Fruit fly (Drosophila melanogaster) whole organism, prepupa: ENCODE results near the gene c12.1.
A peak's percentile ranks its signal among the peaks of the same experiment; 100 is the strongest.

Experiments
- CG10631 ChIP-seq: fragments of 200-800 bp; sonication (Bioruptor generic); optimal IDR thresholded peaks from 2 replicates; lab custom pipeline; 2016; ENCODE audit warnings: missing biosample characterization, missing genetic modification characterization
- CG11294 ChIP-seq: fragments of 200-800 bp; sonication (Bioruptor generic); IDR thresholded peaks from 2 replicates; pipeline ENCODE4 v1.3.6; 2022; ENCODE audit warnings: missing biosample characterization, missing genetic modification characterization
- CG11902 ChIP-seq: fragments of 200-800 bp; sonication (Bioruptor generic); optimal IDR thresholded peaks from 3 replicates; lab custom pipeline; 2016; ENCODE audit warnings: missing biosample characterization, missing genetic modification characterization
- CG15336 ChIP-seq: fragments of 200-800 bp; sonication (Bioruptor generic); IDR thresholded peaks from 2 replicates; pipeline ENCODE4 v1.3.6; 2022; ENCODE audit warnings: missing biosample characterization, missing genetic modification characterization
- CG1621 ChIP-seq: fragments of 200-800 bp; sonication (Bioruptor generic); optimal IDR thresholded peaks from 3 replicates; lab custom pipeline; 2018; ENCODE audit warnings: missing biosample characterization, mild to moderate bottlenecking, missing genetic modification characterization
- CG3032 ChIP-seq: fragments of 200-800 bp; optimal IDR thresholded peaks from 2 replicates; lab custom pipeline; 2019; ENCODE audit warnings: missing biosample characterization, mild to moderate bottlenecking, missing genetic modification characterization, moderate library complexity
- CG31627 ChIP-seq: fragments of 200-800 bp; sonication (Bioruptor generic); optimal IDR thresholded peaks from 3 replicates; lab custom pipeline; 2016; ENCODE audit warnings: missing biosample characterization, missing genetic modification characterization
- CG32006 ChIP-seq: fragments of 200-800 bp; sonication (Bioruptor generic); optimal IDR thresholded peaks from 3 replicates; lab custom pipeline; 2017; ENCODE audit warnings: missing biosample characterization, mild to moderate bottlenecking, missing genetic modification characterization
- CG4318 ChIP-seq: fragments of 200-800 bp; sonication (Bioruptor generic); optimal IDR thresholded peaks from 3 replicates; lab custom pipeline; 2017; ENCODE audit warnings: missing biosample characterization, mild to moderate bottlenecking, missing genetic modification characterization
- CG6163 ChIP-seq: fragments of 200-800 bp; sonication (Bioruptor generic); IDR thresholded peaks from 3 replicates; pipeline ENCODE4 v1.3.6; 2022; ENCODE audit warnings: missing biosample characterization, missing genetic modification characterization
- CG6276 ChIP-seq: fragments of 200-800 bp; sonication (Bioruptor generic); optimal IDR thresholded peaks from 2 replicates; lab custom pipeline; 2017; ENCODE audit warnings: missing biosample characterization, mild to moderate bottlenecking, missing genetic modification characterization
- CG6792 ChIP-seq: fragments of 200-800 bp; sonication (Bioruptor generic); optimal IDR thresholded peaks from 3 replicates; lab custom pipeline; 2016; ENCODE audit warnings: missing biosample characterization, missing genetic modification characterization
- CG6808 ChIP-seq: fragments of 200-800 bp; sonication (Bioruptor generic); optimal IDR thresholded peaks from 3 replicates; lab custom pipeline; 2017; ENCODE audit warnings: missing biosample characterization, missing genetic modification characterization, mild to moderate bottlenecking, moderate library complexity, missing genetic modification reagents
- CG6854 ChIP-seq: fragments of 200-800 bp; sonication (Bioruptor generic); optimal IDR thresholded peaks from 2 replicates; lab custom pipeline; 2017; ENCODE audit warnings: missing biosample characterization, mild to moderate bottlenecking, missing genetic modification characterization
- CG7368 ChIP-seq: fragments of 200-800 bp; sonication (Bioruptor generic); optimal IDR thresholded peaks from 3 replicates; lab custom pipeline; 2016; ENCODE audit warnings: missing biosample characterization, missing genetic modification characterization
- CG8119 ChIP-seq: fragments of 200-800 bp; sonication (Bioruptor generic); IDR thresholded peaks from 3 replicates; pipeline ENCODE4 v1.3.6; 2022; ENCODE audit warnings: missing biosample characterization, missing genetic modification characterization
- CG8632 ChIP-seq: fragments of 200-800 bp; sonication (Bioruptor generic); optimal IDR thresholded peaks from 3 replicates; lab custom pipeline; 2016; ENCODE audit warnings: missing biosample characterization, missing genetic modification characterization
- CG9139 ChIP-seq: fragments of 200-800 bp; sonication (Bioruptor generic); optimal IDR thresholded peaks from 3 replicates; lab custom pipeline; 2017; ENCODE audit warnings: missing biosample characterization, mild to moderate bottlenecking, missing genetic modification characterization
- Eip78C ChIP-seq: fragments of 200-800 bp; sonication (Bioruptor generic); peaks from one replicate; lab custom pipeline; 2016; ENCODE audit warnings: missing biosample characterization, missing genetic modification characterization
- Ets21C ChIP-seq: fragments of 200-800 bp; sonication (Bioruptor generic); optimal IDR thresholded peaks from 3 replicates; lab custom pipeline; 2016; ENCODE audit warnings: missing biosample characterization, missing genetic modification characterization
- Ets96B ChIP-seq: fragments of 200-800 bp; optimal IDR thresholded peaks from 2 replicates; lab custom pipeline; 2019; ENCODE audit warnings: missing biosample characterization, mild to moderate bottlenecking, missing genetic modification characterization, moderate library complexity
- Gug ChIP-seq: fragments of 200-800 bp; sonication (Bioruptor generic); IDR thresholded peaks from 2 replicates; pipeline ENCODE4 v1.3.6; 2022; ENCODE audit warnings: missing biosample characterization, missing genetic modification characterization
- Hr39 ChIP-seq: fragments of 200-800 bp; sonication (Bioruptor generic); optimal IDR thresholded peaks from 2 replicates; lab custom pipeline; 2016; ENCODE audit warnings: missing biosample characterization, missing genetic modification characterization
- Hr4 ChIP-seq: fragments of 200-800 bp; sonication (Bioruptor generic); optimal IDR thresholded peaks from 3 replicates; lab custom pipeline; 2016; ENCODE audit warnings: missing biosample characterization, missing genetic modification characterization
- Lpt ChIP-seq: fragments of 200-800 bp; sonication (Bioruptor generic); optimal IDR thresholded peaks from 3 replicates; lab custom pipeline; 2016; ENCODE audit warnings: missing biosample characterization, missing genetic modification characterization
- Met ChIP-seq: fragments of 200-800 bp; sonication (Bioruptor generic); optimal IDR thresholded peaks from 3 replicates; lab custom pipeline; 2016; ENCODE audit warnings: missing biosample characterization, missing genetic modification characterization
- OdsH ChIP-seq: fragments of 200-800 bp; sonication (Bioruptor generic); optimal IDR thresholded peaks from 3 replicates; lab custom pipeline; 2016; ENCODE audit warnings: missing biosample characterization, missing genetic modification characterization
- Sox15 ChIP-seq: fragments of 200-800 bp; sonication (Bioruptor generic); optimal IDR thresholded peaks from 3 replicates; lab custom pipeline; 2016; ENCODE audit warnings: missing biosample characterization, missing genetic modification characterization
- achi ChIP-seq: fragments of 200-800 bp; sonication (Bioruptor generic); optimal IDR thresholded peaks from 3 replicates; lab custom pipeline; 2016; ENCODE audit warnings: missing biosample characterization, missing genetic modification characterization
- acj6 ChIP-seq: fragments of 200-800 bp; sonication (Bioruptor generic); optimal IDR thresholded peaks from 3 replicates; lab custom pipeline; 2016; ENCODE audit warnings: missing biosample characterization, missing genetic modification characterization
- dac ChIP-seq: fragments of 200-800 bp; sonication (Bioruptor generic); optimal IDR thresholded peaks from 2 replicates; lab custom pipeline; 2017; ENCODE audit warnings: missing biosample characterization, mild to moderate bottlenecking, missing genetic modification characterization
- dsx ChIP-seq: fragments of 200-800 bp; optimal IDR thresholded peaks from 3 replicates; lab custom pipeline; 2019; ENCODE audit warnings: missing biosample characterization, mild to moderate bottlenecking, missing genetic modification characterization, moderate library complexity; ENCODE audit not compliant: poor library complexity, severe bottlenecking
- esn ChIP-seq: fragments of 200-800 bp; sonication (Bioruptor generic); optimal IDR thresholded peaks from 2 replicates; lab custom pipeline; 2016; ENCODE audit warnings: missing biosample characterization, mild to moderate bottlenecking, missing genetic modification characterization, moderate library complexity
- fd59A ChIP-seq: fragments of 200-800 bp; sonication (Bioruptor generic); optimal IDR thresholded peaks from 2 replicates; lab custom pipeline; 2017; ENCODE audit warnings: missing biosample characterization, mild to moderate bottlenecking, missing genetic modification characterization, missing genetic modification reagents
- fd85E ChIP-seq: fragments of 200-800 bp; sonication (Bioruptor generic); optimal IDR thresholded peaks from 3 replicates; lab custom pipeline; 2016; ENCODE audit warnings: missing biosample characterization, missing genetic modification characterization
- pdm3 ChIP-seq: fragments of 200-800 bp; sonication (Bioruptor generic); optimal IDR thresholded peaks from 3 replicates; lab custom pipeline; 2016; ENCODE audit warnings: missing biosample characterization, missing genetic modification characterization
- salr ChIP-seq, 2 experiments: fragments of 200-800 bp; sonication (Bioruptor generic); optimal IDR thresholded peaks; 3 replicates each; lab custom pipeline; 2016 to 2018; ENCODE audit warnings: missing biosample characterization in 2 of 2, missing genetic modification characterization in 2 of 2, mild to moderate bottlenecking in 1 of 2
- ss ChIP-seq, 2 experiments: fragments of 200-800 bp; sonication (Bioruptor generic); optimal IDR thresholded peaks; 2 replicates in 1 of 2; 3 replicates in 1 of 2; lab custom pipeline; 2017 to 2018; ENCODE audit warnings: mild to moderate bottlenecking in 2 of 2, missing biosample characterization in 2 of 2, missing genetic modification characterization in 2 of 2, moderate library complexity in 1 of 2
- topi ChIP-seq: fragments of 200-800 bp; sonication (Bioruptor generic); optimal IDR thresholded peaks from 3 replicates; lab custom pipeline; 2016; ENCODE audit warnings: missing biosample characterization, missing genetic modification characterization

c12.1 gene

dm6 chrX:9349224-9349623 is 30.2 kb upstream of the c12.1 start (continued):
- TF ChIP-seq dsx (GFP tag; lab: Kevin White, UChicago), result no peak
- no peak for TF ChIP-seq Ets21C (GFP tag; lab: Kevin White, UChicago)
- no peak for TF ChIP-seq CG6792
- no peak for TF ChIP-seq CG3032
- TF ChIP-seq Hr39 (GFP tag; lab: Kevin White, UChicago), result peak; percentile 37
- TF ChIP-seq CG7368 (GFP tag; lab: Kevin White, UChicago), result no peak
- TF ChIP-seq Gug, result no peak
- peak; percentile 56 for TF ChIP-seq CG8119
- TF ChIP-seq CG6163, result peak; percentile 53; the same call in 1 of the 3 replicates
- TF ChIP-seq OdsH, result peak; percentile 43
- no peak for TF ChIP-seq CG8632 (GFP tag; lab: Kevin White, UChicago)
- TF ChIP-seq topi (GFP tag; lab: Kevin White, UChicago), result peak; percentile 9
- TF ChIP-seq CG1621 (tag; lab: Kevin White, UChicago), result no peak
- TF ChIP-seq Hr4 (GFP tag; lab: Kevin White, UChicago), result peak; percentile 55
- no peak for TF ChIP-seq salr (GFP tag; optimal IDR thresholded peaks at IDR 0.05; lab: Kevin White, UChicago)
- TF ChIP-seq CG6276 (GFP tag; lab: Kevin White, UChicago), result peak; percentile 21
- TF ChIP-seq CG10631 (GFP tag; lab: Kevin White, UChicago), result peak; percentile 2
- TF ChIP-seq achi (GFP tag; lab: Kevin White, UChicago), result peak; percentile 19
- TF ChIP-seq Eip78C (GFP tag; lab: Kevin White, UChicago), result peak; percentile 63
- TF ChIP-seq fd85E (GFP tag; lab: Kevin White, UChicago), result no peak
- peak; percentile 18 for TF ChIP-seq Met
- TF ChIP-seq esn (GFP tag; lab: Kevin White, UChicago), result peak; percentile 29
- no peak for TF ChIP-seq CG9139 (GFP tag; lab: Kevin White, UChicago)
- peak; percentile 11 for TF ChIP-seq CG4318 (GFP tag; lab: Kevin White, UChicago)
- peak; percentile 25 for TF ChIP-seq acj6
- TF ChIP-seq CG11294, result peak; percentile 48

dm6 chrX:9347767-9348166 is 28.7 kb upstream of the c12.1 start:
- no peak for TF ChIP-seq CG31627
- TF ChIP-seq CG11294, result no peak
- TF ChIP-seq CG6808 (GFP tag; lab: Kevin White, UChicago), result no peak
- TF ChIP-seq Hr4 (GFP tag; lab: Kevin White, UChicago), result no peak
- TF ChIP-seq CG8119, result 0 out of 3 replicates have a peak, but pooled peaks have one; percentile 35
- TF ChIP-seq OdsH, result no peak
- TF ChIP-seq CG9139 (GFP tag; lab: Kevin White, UChicago), result no peak
- no peak for TF ChIP-seq Lpt (GFP tag; lab: Kevin White, UChicago)
- TF ChIP-seq fd85E (GFP tag; lab: Kevin White, UChicago), result no peak
- no peak for TF ChIP-seq CG6854 (GFP tag; lab: Kevin White, UChicago)
- no peak for TF ChIP-seq dac (GFP tag; lab: Kevin White, UChicago)
- no peak for TF ChIP-seq fd59A
- peak; percentile 52 for TF ChIP-seq CG32006 (GFP tag; lab: Kevin White, UChicago)
- no peak for TF ChIP-seq CG3032
- no peak for TF ChIP-seq CG6792
- TF ChIP-seq topi (GFP tag; lab: Kevin White, UChicago), result no peak
- TF ChIP-seq Gug, result no peak
- TF ChIP-seq Ets21C (GFP tag; lab: Kevin White, UChicago), result no peak

dm6 chrX:9345522-9345921 is 26.5 kb upstream of the c12.1 start:
- TF ChIP-seq dac (GFP tag; lab: Kevin White, UChicago) (no peak), Ets96B (no peak), pdm3 (no peak), CG32006 (GFP tag; lab: Kevin White, UChicago) (no peak), CG4318 (GFP tag; lab: Kevin White, UChicago) (no peak), Sox15 (GFP tag; lab: Kevin White, UChicago) (no peak), ss (GFP tag; optimal IDR thresholded peaks at IDR 0.05; lab: Kevin White, UChicago) (no peak), CG7368 (GFP tag; lab: Kevin White, UChicago) (no peak), CG6808 (GFP tag; lab: Kevin White, UChicago) (no peak), CG11902 (GFP tag; lab: Kevin White, UChicago) (no peak), CG15336 (GFP tag; lab: Robert Waterston, UW) (no peak)
- TF ChIP-seq, all 60 proteins: peak for 0
